Worm (Caenorhabditis elegans) whole organism, late embryonic: ENCODE results near the gene prx-14.
"Not testable (repeated sequence)": the region's sequence is repeated elsewhere in the genome, so short reads cannot be mapped to it uniquely, and the experiment has no call there.

Experiments used
- C38D4.7 ChIP-seq: fragments of 200-800 bp; sonication (Bioruptor generic); optimal IDR thresholded peaks from 2 replicates; lab custom pipeline; 2018; ENCODE audit warnings: mild to moderate bottlenecking, missing genetic modification characterization, moderate library complexity, missing compliant biosample characterization
- F13H6.1 ChIP-seq: sonication (generic microtip); optimal IDR thresholded peaks from 2 replicates; lab custom pipeline; 2016; ENCODE audit warnings: missing genetic modification characterization, missing compliant biosample characterization
- K09A11.1 ChIP-seq: sonication (generic microtip); optimal IDR thresholded peaks from 2 replicates; lab custom pipeline; 2017; ENCODE audit warnings: antibody characterized with exemption, mild to moderate bottlenecking, missing genetic modification characterization, missing compliant biosample characterization; ENCODE audit not compliant: insufficient read depth
- T23F11.4 ChIP-seq: fragments of 200-800 bp; sonication (Bioruptor generic); optimal IDR thresholded peaks from 2 replicates; lab custom pipeline; 2018; ENCODE audit warnings: mild to moderate bottlenecking, missing genetic modification characterization, missing compliant biosample characterization
- ama-1 ChIP-seq: fragments of 150-350 bp; optimal IDR thresholded peaks from 2 replicates; lab custom pipeline; 2014
- ceh-18 ChIP-seq: sonication (generic microtip); optimal IDR thresholded peaks from 2 replicates; lab custom pipeline; 2016; ENCODE audit warnings: missing genetic modification characterization, missing compliant biosample characterization
- ceh-19 ChIP-seq: fragments of 200-800 bp; sonication (Bioruptor generic); optimal IDR thresholded peaks from 2 replicates; lab custom pipeline; 2018; ENCODE audit warnings: mild to moderate bottlenecking, missing genetic modification characterization, missing compliant biosample characterization
- ceh-22 ChIP-seq: sonication (generic microtip); optimal IDR thresholded peaks from 2 replicates; lab custom pipeline; 2017; ENCODE audit warnings: missing biosample characterization, missing genetic modification characterization
- ceh-30 ChIP-seq: fragments of 150-350 bp; optimal IDR thresholded peaks from 2 replicates; lab custom pipeline; 2014; ENCODE audit warnings: missing biosample characterization, missing genetic modification characterization
- ceh-31 ChIP-seq: sonication (generic microtip); optimal IDR thresholded peaks from 2 replicates; lab custom pipeline; 2016; ENCODE audit warnings: missing genetic modification characterization, missing compliant biosample characterization
- ceh-45 ChIP-seq: fragments of 200-800 bp; sonication (Bioruptor generic); IDR thresholded peaks from 2 replicates; pipeline ENCODE4 v1.3.6; 2022; ENCODE audit warnings: missing genetic modification reagents, missing genetic modification characterization, missing compliant biosample characterization
- dve-1 ChIP-seq: sonication (generic microtip); optimal IDR thresholded peaks from 2 replicates; lab custom pipeline; 2017; ENCODE audit warnings: antibody characterized with exemption, mild to moderate bottlenecking, missing genetic modification characterization, missing compliant biosample characterization
- elt-2 ChIP-seq: sonication (generic microtip); optimal IDR thresholded peaks from 2 replicates; lab custom pipeline; 2016; ENCODE audit warnings: missing genetic modification reagents, missing genetic modification characterization, missing compliant biosample characterization
- fax-1 ChIP-seq: sonication (generic microtip); optimal IDR thresholded peaks from 2 replicates; lab custom pipeline; 2016; ENCODE audit warnings: missing genotype, missing genetic modification characterization, missing compliant biosample characterization
- fkh-6 ChIP-seq: sonication (generic microtip); optimal IDR thresholded peaks from 2 replicates; lab custom pipeline; 2016; ENCODE audit warnings: missing genetic modification characterization, missing compliant biosample characterization
- hlh-13 ChIP-seq: fragments of 200-800 bp; sonication (Bioruptor generic); optimal IDR thresholded peaks from 2 replicates; lab custom pipeline; 2018; ENCODE audit warnings: mild to moderate bottlenecking, missing genetic modification characterization, missing compliant biosample characterization
- hlh-6 ChIP-seq: sonication (generic microtip); optimal IDR thresholded peaks from 2 replicates; lab custom pipeline; 2016; ENCODE audit warnings: missing genotype, missing genetic modification characterization, missing compliant biosample characterization
- lim-6 ChIP-seq: sonication (generic microtip); optimal IDR thresholded peaks from 2 replicates; lab custom pipeline; 2016; ENCODE audit warnings: missing genetic modification characterization, missing compliant biosample characterization
- madf-2 ChIP-seq: sonication (generic microtip); optimal IDR thresholded peaks from 2 replicates; lab custom pipeline; 2017; ENCODE audit warnings: missing genetic modification characterization, missing compliant biosample characterization
- mec-3 ChIP-seq: sonication (generic microtip); optimal IDR thresholded peaks from 2 replicates; lab custom pipeline; 2016; ENCODE audit warnings: borderline replicate concordance, missing genetic modification characterization, missing compliant biosample characterization
- pat-9 ChIP-seq: fragments of 200-800 bp; sonication (Bioruptor generic); optimal IDR thresholded peaks from 2 replicates; lab custom pipeline; 2018; ENCODE audit warnings: mild to moderate bottlenecking, missing genetic modification characterization, moderate library complexity, missing compliant biosample characterization
- pax-1 ChIP-seq: fragments of 150-350 bp; optimal IDR thresholded peaks from 2 replicates; lab custom pipeline; 2014; ENCODE audit warnings: missing biosample characterization, missing genetic modification characterization
- pha-2 ChIP-seq: sonication (generic microtip); optimal IDR thresholded peaks from 2 replicates; lab custom pipeline; 2017; ENCODE audit warnings: mild to moderate bottlenecking, missing genetic modification characterization, missing compliant biosample characterization
- pha-4 ChIP-seq: fragments of 150-350 bp; optimal IDR thresholded peaks from 2 replicates; lab custom pipeline; 2018; ENCODE audit warnings: missing biosample characterization, missing genetic modification reagents, missing genetic modification characterization
- pqm-1 ChIP-seq: sonication (generic microtip); optimal IDR thresholded peaks from 2 replicates; lab custom pipeline; 2016; ENCODE audit warnings: missing genetic modification characterization, missing compliant biosample characterization
- pros-1 ChIP-seq: fragments of 150-350 bp; optimal IDR thresholded peaks from 2 replicates; lab custom pipeline; 2014; ENCODE audit warnings: missing biosample characterization, missing genetic modification reagents, missing genetic modification characterization
- ref-2 ChIP-seq: sonication (generic microtip); optimal IDR thresholded peaks from 2 replicates; lab custom pipeline; 2016; ENCODE audit warnings: missing genetic modification characterization, missing compliant biosample characterization
- rnt-1 ChIP-seq: sonication (generic microtip); optimal IDR thresholded peaks from 2 replicates; lab custom pipeline; 2016; ENCODE audit warnings: missing genetic modification characterization, missing compliant biosample characterization
- sdc-2 ChIP-seq: sonication (generic microtip); optimal IDR thresholded peaks from 2 replicates; lab custom pipeline; 2016; ENCODE audit warnings: missing genotype, missing genetic modification characterization, missing compliant biosample characterization
- syd-9 ChIP-seq: sonication (generic microtip); optimal IDR thresholded peaks from 2 replicates; lab custom pipeline; 2016; ENCODE audit warnings: mild to moderate bottlenecking, missing genetic modification characterization, moderate library complexity, missing compliant biosample characterization
- tbx-7 ChIP-seq: sonication (generic microtip); optimal IDR thresholded peaks from 2 replicates; lab custom pipeline; 2016; ENCODE audit warnings: missing genotype, missing genetic modification characterization, missing compliant biosample characterization
- unc-42 ChIP-seq: sonication (generic microtip); optimal IDR thresholded peaks from 2 replicates; lab custom pipeline; 2016; ENCODE audit warnings: missing genotype, missing genetic modification characterization, missing compliant biosample characterization
- unc-55 ChIP-seq: sonication (generic microtip); optimal IDR thresholded peaks from 2 replicates; lab custom pipeline; 2017; ENCODE audit warnings: missing biosample characterization, missing genetic modification reagents, missing genetic modification characterization
- zip-5 ChIP-seq: sonication (generic microtip); optimal IDR thresholded peaks from 2 replicates; lab custom pipeline; 2016; ENCODE audit warnings: missing genetic modification characterization, missing compliant biosample characterization

Gene prx-14

ce11 chrIV:11202389-11202788, 19.5 kb downstream of the prx-14 start, which contains the start of gene R07H5.11:
Gene R07H5.11 (plus strand): TSS chrIV:11202768.
- TF ChIP-seq syd-9 (tag; lab: Kevin White, UChicago); ref-2 (tag; lab: Kevin White, UChicago); ceh-19: not testable (repeated sequence)

DNA sequence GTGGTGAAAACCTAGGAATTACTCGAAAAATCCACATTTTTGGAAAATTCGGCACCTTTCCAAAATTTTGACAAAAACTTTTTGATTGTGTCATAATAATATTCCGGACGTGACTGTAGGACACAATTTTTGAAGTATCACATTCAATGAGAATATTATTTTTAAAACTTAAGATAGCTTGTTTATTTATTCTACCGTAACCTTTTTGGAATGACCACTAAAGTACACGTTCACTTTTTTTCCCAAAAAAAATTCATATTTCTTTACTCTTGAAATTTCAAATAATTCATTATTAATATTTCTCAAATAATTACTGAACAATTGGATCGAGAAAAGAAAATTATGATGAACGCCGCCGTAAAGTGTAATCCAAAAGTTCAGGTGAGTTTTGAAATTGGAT, 24.3 kb downstream of the prx-14 start, which contains the start of gene R07H5.9:
R07H5.9 (plus strand) TSS at position 301 of the 400 bp plus-strand sequence.
- TF ChIP-seq F13H6.1 (no peak), ama-1 (lab: Kevin White, UChicago) (no peak), fkh-6 (no peak), K09A11.1 (tag; lab: Kevin White, UChicago) (no peak), lim-6 (no peak), hlh-6 (tag; lab: Kevin White, UChicago) (no peak), hlh-13 (GFP tag; lab: Kevin White, UChicago) (no peak), ceh-18 (tag; lab: Kevin White, UChicago) (no peak), mec-3 (tag; lab: Kevin White, UChicago) (no peak), pros-1 (no peak), ceh-31 (no peak), zip-5 (tag; lab: Kevin White, UChicago) (no peak), T23F11.4 (GFP tag; lab: Kevin White, UChicago) (no peak), sdc-2 (tag; lab: Kevin White, UChicago) (no peak), unc-55 (GFP tag; lab: Kevin White, UChicago) (no peak)

ce11 chrIV:11210781-11211256, 27.9 kb downstream of the prx-14 start, which contains the start of gene adk-1:
Gene adk-1 (minus strand): TSS chrIV:11210831.
- TF ChIP-seq pha-4 (tag; lab: Kevin White, UChicago) (no peak), elt-2 (tag; lab: Kevin White, UChicago) (no peak), hlh-13 (GFP tag; lab: Kevin White, UChicago) (no peak), ama-1 (lab: Kevin White, UChicago) (no peak), tbx-7 (tag; lab: Kevin White, UChicago) (no peak), unc-42 (tag; lab: Kevin White, UChicago) (no peak), pat-9 (tag; lab: Kevin White, UChicago) (no peak), ceh-19 (no peak), T23F11.4 (GFP tag; lab: Kevin White, UChicago) (no peak), fkh-6 (no peak), K09A11.1 (tag; lab: Kevin White, UChicago) (no peak), fax-1 (no peak), ceh-30 (tag; lab: Kevin White, UChicago) (no peak), pha-2 (tag; lab: Kevin White, UChicago) (no peak), C38D4.7 (GFP tag; lab: Kevin White, UChicago) (no peak), madf-2 (no peak), pax-1 (tag; lab: Kevin White, UChicago) (no peak), ceh-22 (tag; lab: Kevin White, UChicago) (no peak)

DNA sequence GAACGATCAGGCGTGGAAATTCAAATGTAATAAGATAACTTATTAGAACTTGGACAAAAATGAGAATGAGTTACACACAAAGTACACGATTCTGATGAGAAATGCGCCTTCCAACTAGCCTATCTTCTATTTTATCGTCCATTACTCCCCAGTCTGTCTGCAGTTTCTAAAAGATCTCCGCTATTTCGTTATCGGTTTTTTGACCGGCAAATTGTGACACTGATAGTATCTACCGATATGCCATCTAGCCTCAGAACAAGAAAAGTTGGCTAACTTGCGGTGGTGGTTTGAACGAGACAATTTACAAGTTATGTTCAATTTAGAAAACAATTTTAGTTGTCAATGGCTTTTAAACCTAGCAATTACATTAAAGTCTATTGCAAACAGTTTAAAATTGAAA, 28.6 kb downstream of the prx-14 start:
- peak; percentile 89 for TF ChIP-seq elt-2 (tag; lab: Kevin White, UChicago)
- no peak for TF ChIP-seq pqm-1 (tag; lab: Kevin White, UChicago)

DNA sequence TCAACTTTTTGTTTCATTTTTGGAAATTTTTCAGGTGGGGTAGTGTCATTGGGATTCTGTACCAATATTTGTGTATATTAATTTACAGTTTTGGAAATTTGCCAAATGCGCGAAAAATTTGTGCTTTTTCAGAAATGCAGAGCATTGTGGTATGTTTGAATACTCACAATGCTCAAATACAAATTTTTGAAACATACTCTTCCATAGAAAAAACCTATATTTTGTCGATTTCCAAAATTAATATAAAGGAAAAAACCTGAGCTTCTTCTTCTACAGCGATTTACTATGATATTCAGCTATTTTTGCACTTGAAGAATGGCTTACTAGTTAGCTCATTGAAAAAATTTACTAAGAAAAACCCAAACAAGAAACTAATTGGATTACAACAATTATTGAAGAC, 30.0 kb downstream of the prx-14 start:
- TF ChIP-seq F13H6.1, result no peak
- TF ChIP-seq hlh-6 (tag; lab: Kevin White, UChicago), result no peak
- TF ChIP-seq ceh-45, result no peak
- no peak for TF ChIP-seq pqm-1 (tag; lab: Kevin White, UChicago)
- TF ChIP-seq dve-1 (tag; lab: Kevin White, UChicago), result no peak
- TF ChIP-seq rnt-1 (tag; lab: Kevin White, UChicago), result no peak
